Fruit fly (Drosophila melanogaster): ENCODE data around the gene CG31373.

Gene CG31373

DNA sequence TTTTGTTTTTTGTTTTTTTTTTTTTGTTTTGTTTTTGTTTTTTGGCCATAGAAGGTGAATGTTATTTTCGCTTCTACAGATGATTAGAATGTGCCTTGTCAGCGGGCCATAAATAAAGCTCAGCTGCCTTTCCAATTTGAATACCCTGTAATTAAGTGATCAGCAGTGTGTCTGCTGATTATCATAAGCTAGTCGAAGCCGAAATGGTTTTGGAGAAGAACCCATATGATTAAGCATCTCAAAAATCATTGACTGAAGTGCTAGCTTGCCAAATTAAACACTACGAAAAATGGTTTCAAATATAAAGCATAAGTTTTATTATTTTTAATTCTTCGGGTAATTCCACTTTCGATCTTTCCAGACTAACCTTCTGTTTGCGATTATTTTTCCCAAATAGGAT is 25.9 kb downstream of the CG31373 start:
- TF ChIP-seq CG8301 (tag; optimal IDR thresholded peaks at IDR 0.05) (no peak), CG17806 (tag; optimal IDR thresholded peaks at IDR 0.05) (no peak), rn (GFP tag; IDR thresholded peaks at IDR 0.05) (no peak)

DNA sequence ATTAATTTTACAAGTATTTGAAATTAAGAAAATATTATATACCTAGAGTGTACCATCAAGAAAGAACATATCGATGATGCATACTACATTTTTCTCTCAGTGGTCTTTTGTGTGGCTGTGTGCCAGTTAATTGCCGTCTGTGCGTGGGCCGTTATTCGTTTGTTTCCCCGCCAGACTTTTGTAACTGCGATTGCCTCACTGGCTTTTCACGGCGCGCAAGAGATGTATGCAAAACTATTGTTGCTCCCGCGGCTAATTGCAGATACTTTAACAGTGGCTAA is 27.5 kb downstream of the CG31373 start:
- TF ChIP-seq fd96Ca (GFP tag; IDR thresholded peaks at IDR 0.05) (peak; percentile 64), CG12605 (GFP tag; IDR thresholded peaks at IDR 0.05) (0 out of 2 replicates have a peak, but pooled peaks have one; percentile 24), CG32121 (GFP tag; IDR thresholded peaks at IDR 0.05) (peak; percentile 76), CG14655 (GFP tag; optimal IDR thresholded peaks at IDR 0.05) (no peak), CG17806 (tag; optimal IDR thresholded peaks at IDR 0.05) (no peak), rn (GFP tag; IDR thresholded peaks at IDR 0.05) (0 out of 2 replicates have a peak, but pooled peaks have one; percentile 33), CG15710 (tag; optimal IDR thresholded peaks at IDR 0.05) (no peak), Ets98B (GFP tag; IDR thresholded peaks at IDR 0.05) (peak; percentile 76), CG4496 (GFP tag; IDR thresholded peaks at IDR 0.05) (peak; percentile 63), EcR (GFP tag; optimal IDR thresholded peaks at IDR 0.05) (no peak), D1 (tag; optimal IDR thresholded peaks at IDR 0.05) (no peak)

DNA sequence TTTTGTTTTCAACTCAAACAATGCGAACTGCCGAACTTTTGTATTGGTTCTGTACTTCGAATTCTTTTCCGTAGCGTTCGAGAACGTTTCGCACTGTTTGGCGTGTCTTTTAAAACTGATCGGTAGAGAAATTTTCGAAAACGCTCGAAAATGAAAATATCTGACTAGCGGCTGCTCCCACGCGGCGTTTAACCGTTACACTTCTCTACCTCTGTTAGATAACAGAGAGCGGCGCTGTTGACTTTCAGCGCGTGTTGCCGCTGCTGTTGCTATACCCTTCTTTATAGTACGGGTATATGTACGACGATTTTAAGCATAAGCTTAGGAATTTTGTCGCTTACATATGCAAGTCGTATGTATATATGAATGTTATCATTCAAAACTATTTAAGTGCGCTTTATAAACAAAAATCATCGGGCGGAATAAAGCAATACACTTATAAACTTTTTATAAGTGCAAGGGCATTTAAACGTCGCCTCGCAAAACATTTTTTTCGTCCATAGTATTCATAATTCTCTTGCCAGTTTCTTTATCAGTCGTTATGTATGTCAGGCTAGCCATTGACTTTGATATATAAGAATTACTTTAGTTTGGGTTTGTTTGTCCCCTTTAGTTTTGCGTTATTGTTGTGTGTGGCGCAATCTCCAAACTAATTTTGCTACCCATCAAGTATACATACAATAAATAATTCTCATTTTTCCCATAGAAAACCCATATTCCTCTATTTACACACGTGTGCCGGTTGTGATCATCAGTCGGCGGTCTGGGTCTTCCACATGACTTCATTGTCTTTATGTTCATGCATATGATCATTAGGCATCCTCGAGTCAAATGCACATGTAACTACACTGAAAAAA is 28.1 kb downstream of the CG31373 start, which contains the start of gene Phyhd1:
TSS of gene Phyhd1 (minus strand) at position 101 of the 857 bp plus-strand sequence.
- TF ChIP-seq D1 (tag; optimal IDR thresholded peaks at IDR 0.05) (peak; percentile 45), CG8301 (tag; optimal IDR thresholded peaks at IDR 0.05) (peak; percentile 86), Snoo (tag; optimal IDR thresholded peaks at IDR 0.05) (peak; percentile 21), CG14655 (GFP tag; optimal IDR thresholded peaks at IDR 0.05) (peak; percentile 75), CG4496 (GFP tag; IDR thresholded peaks at IDR 0.05) (peak; percentile 93), gl (tag; optimal IDR thresholded peaks at IDR 0.05) (peak; percentile 53), CG32121 (GFP tag; IDR thresholded peaks at IDR 0.05) (peak; percentile 84), CG17806 (tag; optimal IDR thresholded peaks at IDR 0.05) (peak; percentile 76), EcR (GFP tag; optimal IDR thresholded peaks at IDR 0.05) (peak; percentile 12), CG34367 (tag; optimal IDR thresholded peaks at IDR 0.05) (peak; percentile 71), Ets98B (GFP tag; IDR thresholded peaks at IDR 0.05) (peak; percentile 84), Pif1B (GFP tag; optimal IDR thresholded peaks at IDR 0.05) (peak; percentile 81), CG9948 (tag; optimal IDR thresholded peaks at IDR 0.05) (peak; percentile 79), CG10348 (GFP tag; IDR thresholded peaks at IDR 0.05) (peak; percentile 70), CG15710 (tag; optimal IDR thresholded peaks at IDR 0.05) (peak; percentile 81), Pif1A (GFP tag; optimal IDR thresholded peaks at IDR 0.05) (peak; percentile 87), rn (GFP tag; IDR thresholded peaks at IDR 0.05) (peak; percentile 67), CG13204 (GFP tag; optimal IDR thresholded peaks at IDR 0.05) (peak; percentile 28), fd96Ca (GFP tag; IDR thresholded peaks at IDR 0.05) (peak; percentile 91), CG12605 (GFP tag; IDR thresholded peaks at IDR 0.05) (peak; percentile 78), CG8159 (tag; optimal IDR thresholded peaks at IDR 0.05) (peak; percentile 81)

DNA sequence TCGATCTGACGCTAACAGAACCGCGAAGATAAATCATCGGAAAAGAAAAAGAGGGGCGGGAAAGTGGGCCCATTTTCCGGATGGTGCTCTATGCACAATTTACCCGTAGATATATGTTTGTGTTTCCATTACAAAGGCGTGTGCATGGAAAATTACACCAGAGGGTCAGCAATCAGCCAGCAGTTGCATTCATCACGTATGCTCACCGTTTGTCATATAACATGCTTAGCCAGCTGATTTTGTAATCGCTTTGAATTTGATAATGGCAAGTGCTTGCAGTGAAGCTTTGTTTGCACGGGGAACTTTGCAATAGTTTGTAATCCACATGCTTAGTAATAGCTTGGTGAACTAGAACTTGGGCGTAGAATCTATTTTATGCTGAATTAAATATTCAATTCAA is 29.3 kb downstream of the CG31373 start:
- TF ChIP-seq CG14655 (GFP tag; optimal IDR thresholded peaks at IDR 0.05) (no peak), CG17806 (tag; optimal IDR thresholded peaks at IDR 0.05) (no peak), Pif1A (GFP tag; optimal IDR thresholded peaks at IDR 0.05) (no peak), Ets98B (GFP tag; IDR thresholded peaks at IDR 0.05) (no peak), Snoo (tag; optimal IDR thresholded peaks at IDR 0.05) (no peak), gl (tag; optimal IDR thresholded peaks at IDR 0.05) (no peak), CG15710 (tag; optimal IDR thresholded peaks at IDR 0.05) (no peak), CG9948 (tag; optimal IDR thresholded peaks at IDR 0.05) (no peak), fd96Ca (GFP tag; IDR thresholded peaks at IDR 0.05) (no peak), CG4496 (GFP tag; IDR thresholded peaks at IDR 0.05) (no peak)

DNA sequence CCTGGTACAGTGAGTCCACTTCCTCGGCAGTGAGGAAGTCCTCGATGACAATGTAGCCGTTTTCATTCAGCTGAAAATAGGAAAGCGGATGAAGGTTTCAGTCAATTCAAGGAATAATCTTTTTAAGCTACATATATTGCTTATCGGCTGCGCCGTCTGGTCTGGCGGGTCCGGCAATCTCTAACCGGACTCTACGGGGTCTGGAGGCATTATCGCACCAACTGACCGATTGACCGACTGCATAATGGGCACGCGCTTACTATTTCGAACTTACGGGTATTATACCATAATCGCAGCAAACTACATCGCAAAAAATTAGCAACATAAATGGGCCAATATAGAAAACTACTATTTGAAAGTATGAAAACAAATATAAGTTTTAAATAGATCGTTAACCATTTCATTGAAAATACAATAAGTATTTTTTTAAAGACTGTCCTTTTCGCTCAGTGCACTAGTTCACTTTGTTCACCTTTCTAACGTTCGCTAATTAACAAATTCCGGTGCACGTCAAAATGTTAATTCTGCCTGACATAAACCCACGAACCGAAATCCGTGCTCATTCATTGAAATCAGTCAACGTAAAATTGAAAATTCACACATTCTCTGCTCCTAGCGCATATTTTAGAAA is 30.1 kb downstream of the CG31373 start:
- no peak for TF ChIP-seq D1 (tag; optimal IDR thresholded peaks at IDR 0.05)
- TF ChIP-seq EcR (GFP tag; optimal IDR thresholded peaks at IDR 0.05): no peak
- TF ChIP-seq CG32121 (GFP tag; IDR thresholded peaks at IDR 0.05): peak; percentile 46; the same call in 1 of the 2 replicates
- no peak for TF ChIP-seq CG13204 (GFP tag; optimal IDR thresholded peaks at IDR 0.05)
- TF ChIP-seq gl (tag; optimal IDR thresholded peaks at IDR 0.05): no peak
- TF ChIP-seq Pif1B (GFP tag; optimal IDR thresholded peaks at IDR 0.05): no peak
- peak; percentile 24; the same call in 1 of the 2 replicates for TF ChIP-seq Ets98B (GFP tag; IDR thresholded peaks at IDR 0.05)
- no peak for TF ChIP-seq CG12605 (GFP tag; IDR thresholded peaks at IDR 0.05)
- peak; percentile 63 for TF ChIP-seq fd96Ca (GFP tag; IDR thresholded peaks at IDR 0.05)
- TF ChIP-seq Pif1A (GFP tag; optimal IDR thresholded peaks at IDR 0.05): no peak
- no peak for TF ChIP-seq CG4496 (GFP tag; IDR thresholded peaks at IDR 0.05)
- no peak for TF ChIP-seq CG9948 (tag; optimal IDR thresholded peaks at IDR 0.05)
- TF ChIP-seq CG8159 (tag; optimal IDR thresholded peaks at IDR 0.05): no peak
- TF ChIP-seq CG15710 (tag; optimal IDR thresholded peaks at IDR 0.05): no peak
- no peak for TF ChIP-seq CG10348 (GFP tag; IDR thresholded peaks at IDR 0.05)
- no peak for TF ChIP-seq CG17806 (tag; optimal IDR thresholded peaks at IDR 0.05)
- no peak for TF ChIP-seq Snoo (tag; optimal IDR thresholded peaks at IDR 0.05)

Data from whole organism, pupa.